Worm (Caenorhabditis elegans) whole organism, early embryonic: Measurements from ENCODE around the gene nuo-4.

Experiments used
- B0310.2 ChIP-seq: sonication (generic microtip); optimal IDR thresholded peaks from 2 replicates; lab custom pipeline; 2016; ENCODE audit warnings: mild to moderate bottlenecking, missing genetic modification characterization, missing compliant biosample characterization
- F13C5.2 ChIP-seq: sonication (generic microtip); optimal IDR thresholded peaks from 2 replicates; lab custom pipeline; 2017; ENCODE audit warnings: mild to moderate bottlenecking, missing genetic modification characterization, inconsistent platforms, missing compliant biosample characterization
- aly-1 ChIP-seq: sonication (generic microtip); optimal IDR thresholded peaks from 2 replicates; lab custom pipeline; 2016; ENCODE audit warnings: missing genetic modification characterization, missing compliant biosample characterization
- ama-1 ChIP-seq: fragments of 150-350 bp; optimal IDR thresholded peaks from 2 replicates; lab custom pipeline; 2014
- ceh-13 ChIP-seq: fragments of 200-800 bp; sonication (Bioruptor generic); optimal IDR thresholded peaks from 2 replicates; lab custom pipeline; 2018; ENCODE audit warnings: mild to moderate bottlenecking, missing genetic modification characterization, missing compliant biosample characterization
- ceh-36 ChIP-seq: sonication (generic microtip); optimal IDR thresholded peaks from 2 replicates; lab custom pipeline; 2016; ENCODE audit warnings: missing genetic modification characterization, inconsistent platforms, missing compliant biosample characterization
- flt-1 ChIP-seq: fragments of 200-800 bp; sonication (Bioruptor generic); IDR thresholded peaks from 2 replicates; pipeline ENCODE4 v1.3.6; 2022; ENCODE audit warnings: missing genetic modification characterization, missing compliant biosample characterization
- hmbx-1 ChIP-seq: sonication (generic microtip); optimal IDR thresholded peaks from 2 replicates; lab custom pipeline; 2016; ENCODE audit warnings: mild to moderate bottlenecking, missing genetic modification characterization, missing compliant biosample characterization
- hmg-4 ChIP-seq: fragments of 200-800 bp; sonication (Bioruptor generic); optimal IDR thresholded peaks from 2 replicates; lab custom pipeline; 2018; ENCODE audit warnings: mild to moderate bottlenecking, missing genetic modification characterization, missing compliant biosample characterization
- hnd-1 ChIP-seq: sonication (generic microtip); optimal IDR thresholded peaks from 2 replicates; lab custom pipeline; 2016; ENCODE audit warnings: missing genetic modification characterization, missing compliant biosample characterization
- pes-1 ChIP-seq: fragments of 200-800 bp; sonication (Bioruptor generic); IDR thresholded peaks from 2 replicates; pipeline ENCODE4 v1.3.6; 2022; ENCODE audit warnings: missing genetic modification reagents, missing genetic modification characterization, missing compliant biosample characterization
- sea-1 ChIP-seq: fragments of 200-800 bp; sonication (Bioruptor generic); conservative IDR thresholded peaks from 2 replicates; pipeline ENCODE4 v1.3.6; 2022; ENCODE audit warnings: missing genetic modification characterization, missing compliant biosample characterization
- tbx-11 ChIP-seq: fragments of 200-800 bp; sonication (Bioruptor generic); IDR thresholded peaks from 2 replicates; pipeline ENCODE4 v1.3.6; 2022; ENCODE audit warnings: missing genetic modification characterization, missing compliant biosample characterization
- tra-4 ChIP-seq: sonication (generic microtip); optimal IDR thresholded peaks from 2 replicates; lab custom pipeline; 2017; ENCODE audit warnings: missing genetic modification characterization, missing compliant biosample characterization

DNA sequence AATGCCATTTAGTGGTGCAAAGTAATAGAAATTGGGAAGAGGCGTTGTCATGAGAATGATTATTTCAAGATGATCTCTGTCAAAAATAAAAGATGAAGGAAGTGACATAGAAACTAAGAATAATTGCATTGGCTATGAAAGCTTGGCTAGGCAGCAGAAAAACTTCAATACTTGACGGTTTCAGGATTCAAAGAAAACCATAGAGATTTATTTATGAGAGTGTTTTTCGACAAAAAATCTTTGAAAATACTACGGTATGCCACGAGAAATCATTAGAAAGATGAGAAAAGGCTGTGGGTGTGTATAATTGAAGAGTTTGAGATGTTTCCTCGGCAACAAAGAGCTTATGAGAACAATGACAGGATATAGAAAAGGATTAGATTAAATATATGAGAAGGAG is 26.9 kb upstream of the nuo-4 start, which contains the start of gene F37C12.14:
- TF ChIP-seq ama-1 (lab: Kevin White, UChicago) (no peak), hmg-4 (GFP tag; lab: Kevin White, UChicago) (no peak), flt-1 (GFP tag; lab: Robert Waterston, UW) (no peak), F13C5.2 (tag; lab: Kevin White, UChicago) (no peak), tra-4 (tag; lab: Kevin White, UChicago) (no peak), ceh-36 (tag; lab: Kevin White, UChicago) (no peak), tbx-11 (GFP tag; lab: Robert Waterston, UW) (no peak), hmbx-1 (tag; lab: Kevin White, UChicago) (no peak), pes-1 (GFP tag; lab: Robert Waterston, UW) (no peak), sea-1 (GFP tag; lab: Robert Waterston, UW) (no peak), aly-1 (tag; lab: Kevin White, UChicago) (no peak), ceh-13 (GFP tag; lab: Kevin White, UChicago) (no peak), B0310.2 (tag; lab: Kevin White, UChicago) (no peak), hnd-1 (tag; lab: Kevin White, UChicago) (no peak)
